Fruit fly (Drosophila melanogaster) S2 (cell line): ENCODE data around the gene CG17167.

Experiments used
- CG8478 ChIP-seq: fragments of >200 bp; optimal IDR thresholded peaks from 2 replicates; lab custom pipeline; 2018
- CTCF ChIP-seq, 2 experiments: fragments of >200 bp; optimal IDR thresholded peaks; 2 replicates each; lab custom pipeline; 2018

DNA sequence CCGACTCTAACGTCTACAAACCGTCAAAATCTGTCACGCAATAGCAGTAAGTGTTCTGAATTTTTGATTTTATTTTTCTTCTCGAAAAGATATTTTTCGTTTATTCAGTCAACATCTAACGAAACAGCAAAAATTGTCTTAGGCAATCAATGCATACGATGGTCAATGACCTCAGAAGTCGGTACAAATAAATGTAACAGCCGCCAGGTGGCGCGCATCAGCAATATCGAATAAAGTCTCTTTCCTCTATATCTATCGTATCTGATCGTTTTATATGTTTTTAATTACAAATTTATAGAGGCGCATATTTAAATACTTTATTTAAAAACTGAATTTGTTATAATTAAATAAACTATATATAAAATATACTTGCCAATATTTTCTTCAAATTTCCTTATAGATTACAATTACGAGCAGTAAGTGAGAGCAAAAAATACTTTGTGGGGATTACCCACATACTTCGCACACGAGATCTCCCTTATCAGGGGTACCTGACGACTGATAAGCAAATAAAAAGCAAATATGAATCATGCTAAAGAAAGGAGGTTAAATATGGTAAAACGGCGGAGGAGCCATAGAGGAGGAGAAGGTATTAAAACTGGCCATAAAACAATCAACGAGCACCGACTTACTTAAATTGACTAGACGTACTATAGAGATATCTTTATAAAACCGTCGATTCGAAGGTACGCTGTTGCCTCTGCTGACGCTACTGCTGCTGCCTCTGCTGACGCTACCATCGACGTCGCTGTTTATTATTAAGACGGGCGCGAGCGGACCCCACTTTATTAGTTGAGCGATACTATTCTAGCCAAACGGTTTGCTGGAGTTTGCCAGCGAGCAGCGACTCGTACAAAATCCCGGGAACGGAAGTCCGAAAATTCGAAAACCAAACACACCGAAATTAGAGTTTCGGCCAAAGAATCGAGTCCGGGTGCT lies at the start of gene CG17167:
- TF ChIP-seq CG8478 (lab: Kevin White, UChicago): no peak
- peak; percentile 24 to 76 for TF ChIP-seq CTCF (optimal IDR thresholded peaks at IDR 0.05; lab: Kevin White, UChicago)
